Worm (Caenorhabditis elegans) whole organism, L1 larva: ENCODE measurements around the gene glo-4.

Source experiments
- C04F5.9 ChIP-seq: sonication (generic microtip); optimal IDR thresholded peaks from 2 replicates; lab custom pipeline; 2016; ENCODE audit warnings: missing genetic modification characterization, missing compliant biosample characterization
- C16A3.4 ChIP-seq: fragments of 150-350 bp; optimal IDR thresholded peaks from 2 replicates; lab custom pipeline; 2014; ENCODE audit warnings: missing biosample characterization, missing genetic modification characterization
- C34B4.2 ChIP-seq: sonication (generic microtip); optimal IDR thresholded peaks from 2 replicates; lab custom pipeline; 2017; ENCODE audit warnings: mild to moderate bottlenecking, missing genetic modification characterization, missing compliant biosample characterization
- F16B12.6 ChIP-seq: fragments of 150-350 bp; optimal IDR thresholded peaks from 2 replicates; lab custom pipeline; 2014; ENCODE audit warnings: missing biosample characterization, missing genetic modification characterization
- Y116A8C.19 ChIP-seq: sonication (generic microtip); optimal IDR thresholded peaks from 2 replicates; lab custom pipeline; 2016; ENCODE audit warnings: missing compliant biosample characterization, missing genetic modification characterization, borderline replicate concordance
- alr-1 ChIP-seq: fragments of 200-800 bp; sonication (Bioruptor generic); optimal IDR thresholded peaks from 2 replicates; lab custom pipeline; 2018; ENCODE audit warnings: borderline replicate concordance, mild to moderate bottlenecking, missing genetic modification characterization, missing compliant biosample characterization
- aly-2 ChIP-seq: fragments of 150-350 bp; optimal IDR thresholded peaks from 2 replicates; lab custom pipeline; 2014; ENCODE audit warnings: missing biosample characterization, missing genetic modification characterization
- blmp-1 ChIP-seq: fragments of 150-350 bp; optimal IDR thresholded peaks from 2 replicates; lab custom pipeline; 2014; ENCODE audit warnings: missing biosample characterization, missing genetic modification characterization
- ceh-63 ChIP-seq: fragments of 200-800 bp; sonication (Bioruptor generic); optimal IDR thresholded peaks from 2 replicates; lab custom pipeline; 2018; ENCODE audit warnings: mild to moderate bottlenecking, missing genetic modification characterization, missing compliant biosample characterization
- ceh-8 ChIP-seq: fragments of 200-800 bp; sonication (Bioruptor generic); optimal IDR thresholded peaks from 2 replicates; lab custom pipeline; 2018; ENCODE audit warnings: mild to moderate bottlenecking, missing genetic modification characterization, moderate library complexity, missing compliant biosample characterization
- ceh-82 ChIP-seq, 3 experiments: fragments of 150-350 bp in 1 of 3; sonication (generic microtip) in 2 of 3; optimal IDR thresholded peaks; 2 replicates each; lab custom pipeline; 2014 to 2017; ENCODE audit warnings: missing biosample characterization in 3 of 3, missing genetic modification characterization in 3 of 3
- ceh-90 ChIP-seq: sonication (generic microtip); optimal IDR thresholded peaks from 2 replicates; lab custom pipeline; 2016; ENCODE audit warnings: missing genetic modification characterization, missing compliant biosample characterization
- dsc-1 ChIP-seq: sonication (generic microtip); optimal IDR thresholded peaks from 2 replicates; lab custom pipeline; 2016; ENCODE audit warnings: mild to moderate bottlenecking, missing genetic modification characterization, missing compliant biosample characterization
- efl-1 ChIP-seq, 4 experiments: fragments of 150-350 bp; optimal IDR thresholded peaks in 3 of 4; peaks in 1 of 4; 1 replicate in 1 of 4; 2 replicates in 3 of 4; lab custom pipeline; 2014; ENCODE audit warnings: missing biosample characterization in 2 of 4, missing genetic modification characterization in 2 of 4, missing genetic modification reagents in 2 of 4
- egl-13 ChIP-seq: sonication (generic microtip); optimal IDR thresholded peaks from 2 replicates; lab custom pipeline; 2016; ENCODE audit warnings: missing genotype, missing genetic modification reagents, missing genetic modification characterization, missing compliant biosample characterization
- egl-27 ChIP-seq, 2 experiments: fragments of 150-350 bp in 1 of 2; sonication (generic microtip); optimal IDR thresholded peaks; 3 replicates each; lab custom pipeline; 2017 to 2018; ENCODE audit warnings: missing biosample characterization in 2 of 2, missing genetic modification characterization in 2 of 2, missing genetic modification reagents in 2 of 2
- elt-2 ChIP-seq: sonication (generic microtip); optimal IDR thresholded peaks from 2 replicates; lab custom pipeline; 2016; ENCODE audit warnings: missing genetic modification characterization, mild to moderate bottlenecking, inconsistent platforms, missing compliant biosample characterization, missing genetic modification reagents
- ets-5 ChIP-seq: fragments of 200-800 bp; sonication (Bioruptor generic); IDR thresholded peaks from 2 replicates; pipeline ENCODE4 v1.3.6; 2022; ENCODE audit warnings: missing genetic modification characterization, missing compliant biosample characterization
- fkh-10 ChIP-seq: sonication (generic microtip); optimal IDR thresholded peaks from 2 replicates; lab custom pipeline; 2017; ENCODE audit warnings: missing biosample characterization, missing genetic modification reagents, missing genetic modification characterization
- fos-1 ChIP-seq: fragments of 150-350 bp; optimal IDR thresholded peaks from 2 replicates; lab custom pipeline; 2014; ENCODE audit warnings: missing biosample characterization, missing genetic modification characterization
- grh-1 ChIP-seq: fragments of 200-800 bp; sonication (Bioruptor generic); IDR thresholded peaks from 2 replicates; pipeline ENCODE4 v1.3.6; 2022; ENCODE audit warnings: missing genetic modification reagents, missing genetic modification characterization, missing compliant biosample characterization
- hlh-4 ChIP-seq: sonication (generic microtip); optimal IDR thresholded peaks from 2 replicates; lab custom pipeline; 2016; ENCODE audit warnings: mild to moderate bottlenecking, missing genetic modification characterization, missing compliant biosample characterization
- irx-1 ChIP-seq: sonication (generic microtip); optimal IDR thresholded peaks from 2 replicates; lab custom pipeline; 2016; ENCODE audit warnings: missing genetic modification characterization, missing compliant biosample characterization
- jun-1 ChIP-seq: fragments of 150-350 bp; optimal IDR thresholded peaks from 2 replicates; lab custom pipeline; 2014; ENCODE audit warnings: missing biosample characterization, missing genetic modification reagents, missing genetic modification characterization
- lin-13 ChIP-seq: fragments of 150-350 bp; optimal IDR thresholded peaks from 2 replicates; lab custom pipeline; 2014; ENCODE audit warnings: missing biosample characterization, missing genetic modification reagents, missing genetic modification characterization
- lin-35 ChIP-seq, 2 experiments: fragments of 150-350 bp; optimal IDR thresholded peaks; 2 replicates each; lab custom pipeline; 2014; ENCODE audit warnings: missing biosample characterization in 2 of 2, missing genetic modification characterization in 2 of 2, missing genetic modification reagents in 2 of 2
- lir-3 ChIP-seq: sonication (generic microtip); optimal IDR thresholded peaks from 2 replicates; lab custom pipeline; 2016; ENCODE audit warnings: mild to moderate bottlenecking, missing genetic modification characterization, moderate library complexity, missing compliant biosample characterization; ENCODE audit not compliant: poor library complexity
- mdl-1 ChIP-seq, 2 experiments: fragments of 150-350 bp; optimal IDR thresholded peaks; 2 replicates each; lab custom pipeline; 2014 to 2017; ENCODE audit warnings: missing biosample characterization in 2 of 2, missing genetic modification characterization in 2 of 2, inconsistent platforms in 1 of 2
- mef-2 ChIP-seq: fragments of 150-350 bp; optimal IDR thresholded peaks from 2 replicates; lab custom pipeline; 2014; ENCODE audit warnings: missing biosample characterization, missing genetic modification characterization
- mep-1 ChIP-seq: fragments of 150-350 bp; optimal IDR thresholded peaks from 2 replicates; lab custom pipeline; 2014; ENCODE audit warnings: missing biosample characterization, missing genetic modification characterization
- nhr-12 ChIP-seq: sonication (generic microtip); optimal IDR thresholded peaks from 2 replicates; lab custom pipeline; 2017; ENCODE audit warnings: missing biosample characterization, missing genetic modification characterization
- nhr-19 ChIP-seq: fragments of 200-800 bp; sonication (Bioruptor generic); conservative IDR thresholded peaks from 2 replicates; pipeline ENCODE4 v1.3.6; 2022; ENCODE audit warnings: missing genetic modification characterization, missing compliant biosample characterization
- nhr-20 ChIP-seq: sonication (generic microtip); optimal IDR thresholded peaks from 2 replicates; lab custom pipeline; 2016; ENCODE audit warnings: mild to moderate bottlenecking, missing genetic modification characterization, missing compliant biosample characterization
- nhr-85 ChIP-seq: sonication (generic microtip); peaks from one replicate; lab custom pipeline; 2016; ENCODE audit warnings: missing genetic modification characterization, inconsistent platforms, missing compliant biosample characterization
- pag-3 ChIP-seq: sonication (generic microtip); optimal IDR thresholded peaks from 2 replicates; lab custom pipeline; 2017; ENCODE audit warnings: missing genetic modification characterization, mild to moderate bottlenecking, missing compliant biosample characterization, antibody characterized with exemption, borderline replicate concordance; ENCODE audit not compliant: insufficient read depth
- pax-3 ChIP-seq: fragments of 200-800 bp; sonication (Bioruptor generic); optimal IDR thresholded peaks from 2 replicates; lab custom pipeline; 2018; ENCODE audit warnings: mild to moderate bottlenecking, missing genetic modification characterization, moderate library complexity, missing compliant biosample characterization
- skn-1 ChIP-seq: fragments of 150-350 bp; optimal IDR thresholded peaks from 2 replicates; lab custom pipeline; 2014; ENCODE audit warnings: missing biosample characterization, missing genetic modification characterization
- snpc-4 ChIP-seq: fragments of 150-350 bp; optimal IDR thresholded peaks from 2 replicates; lab custom pipeline; 2014; ENCODE audit warnings: missing biosample characterization, missing genetic modification characterization
- snu-23 ChIP-seq: sonication (generic microtip); optimal IDR thresholded peaks from 2 replicates; lab custom pipeline; 2016; ENCODE audit warnings: missing genetic modification characterization, missing compliant biosample characterization
- sox-4 ChIP-seq: sonication (generic microtip); optimal IDR thresholded peaks from 2 replicates; lab custom pipeline; 2016; ENCODE audit warnings: missing genetic modification characterization, missing compliant biosample characterization
- sptf-1 ChIP-seq: fragments of 150-350 bp; optimal IDR thresholded peaks from 2 replicates; lab custom pipeline; 2014; ENCODE audit warnings: missing biosample characterization, missing genetic modification characterization
- sup-37 ChIP-seq: fragments of 200-800 bp; sonication (Bioruptor generic); optimal IDR thresholded peaks from 2 replicates; lab custom pipeline; 2018; ENCODE audit warnings: mild to moderate bottlenecking, missing genetic modification characterization, missing compliant biosample characterization
- tbx-2 ChIP-seq: sonication (generic microtip); optimal IDR thresholded peaks from 2 replicates; lab custom pipeline; 2016; ENCODE audit warnings: missing genetic modification characterization, missing compliant biosample characterization
- tlp-1 ChIP-seq: fragments of 150-350 bp; optimal IDR thresholded peaks from 2 replicates; lab custom pipeline; 2014; ENCODE audit warnings: missing biosample characterization, missing genetic modification characterization
- unc-30 ChIP-seq: sonication (generic microtip); optimal IDR thresholded peaks from 2 replicates; lab custom pipeline; 2017; ENCODE audit warnings: missing biosample characterization, missing genetic modification characterization
- unc-62 ChIP-seq: fragments of 150-350 bp; optimal IDR thresholded peaks from 2 replicates; lab custom pipeline; 2014; ENCODE audit warnings: missing biosample characterization, missing genetic modification reagents, missing genetic modification characterization
- unc-86 ChIP-seq: sonication (generic microtip); optimal IDR thresholded peaks from 2 replicates; lab custom pipeline; 2016; ENCODE audit warnings: missing genetic modification characterization, missing compliant biosample characterization
- unc-98 ChIP-seq: fragments of 200-800 bp; sonication (Bioruptor generic); IDR thresholded peaks from 2 replicates; pipeline ENCODE4 v1.3.6; 2022; ENCODE audit warnings: missing genetic modification characterization, missing compliant biosample characterization
- vab-15 ChIP-seq: sonication (generic microtip); optimal IDR thresholded peaks from 2 replicates; lab custom pipeline; 2017; ENCODE audit warnings: missing genotype, mild to moderate bottlenecking, missing genetic modification characterization, missing compliant biosample characterization
- xbp-1 ChIP-seq: sonication (generic microtip); optimal IDR thresholded peaks from 2 replicates; lab custom pipeline; 2016; ENCODE audit warnings: missing genetic modification characterization, missing compliant biosample characterization
- ztf-11 ChIP-seq, 2 experiments: sonication (generic microtip); optimal IDR thresholded peaks; 2 replicates each; lab custom pipeline; 2016 to 2017; ENCODE audit warnings: missing genetic modification characterization in 2 of 2, missing biosample characterization in 1 of 2, missing compliant biosample characterization in 1 of 2

Gene glo-4

DNA sequence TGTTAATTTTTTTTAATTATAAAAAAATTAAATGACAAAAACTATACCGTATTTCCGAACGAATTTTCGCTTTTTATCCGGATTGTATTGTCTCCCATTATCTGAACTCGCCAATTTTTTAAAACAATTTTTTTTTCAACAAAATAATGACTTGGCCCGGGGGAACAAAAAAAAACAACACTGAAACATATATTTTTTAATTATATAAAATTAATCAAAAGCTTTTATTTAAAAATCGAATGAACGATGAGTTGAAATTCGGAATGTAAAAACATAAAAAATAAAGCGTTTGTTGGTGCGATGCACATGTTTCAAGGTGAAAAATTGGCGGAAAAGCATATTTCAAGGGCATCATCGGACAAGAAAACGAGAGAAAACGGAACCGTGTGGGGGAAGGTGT is 29.5 kb downstream of the glo-4 start, which contains the start of gene mdt-27:
mdt-27 (minus strand) TSS at position 101 of the 400 bp plus-strand sequence.
- no peak for TF ChIP-seq mep-1
- no peak for TF ChIP-seq lin-13 (GFP tag; lab: Kevin White, UChicago)
- TF ChIP-seq lin-35 (GFP tag; optimal IDR thresholded peaks at IDR 0.05; lab: Kevin White, UChicago): no peak
- no peak for TF ChIP-seq fos-1
- no peak for TF ChIP-seq snu-23 (GFP tag; lab: Kevin White, UChicago)
- TF ChIP-seq blmp-1 (tag; lab: Kevin White, UChicago): no peak
- TF ChIP-seq lir-3 (tag; lab: Kevin White, UChicago): no peak
- no peak for TF ChIP-seq F16B12.6
- no peak for TF ChIP-seq vab-15 (tag; lab: Kevin White, UChicago)
- no peak for TF ChIP-seq snpc-4 (tag; lab: Kevin White, UChicago)
- no peak for TF ChIP-seq unc-86
- no peak for TF ChIP-seq ets-5 (GFP tag; lab: Robert Waterston, UW)
- no peak for TF ChIP-seq jun-1 (tag; lab: Kevin White, UChicago)
- no peak for TF ChIP-seq alr-1 (tag; lab: Kevin White, UChicago)
- no peak for TF ChIP-seq xbp-1 (tag; lab: Kevin White, UChicago)
- TF ChIP-seq elt-2 (tag; lab: Kevin White, UChicago): no peak
- TF ChIP-seq nhr-19: no peak

DNA sequence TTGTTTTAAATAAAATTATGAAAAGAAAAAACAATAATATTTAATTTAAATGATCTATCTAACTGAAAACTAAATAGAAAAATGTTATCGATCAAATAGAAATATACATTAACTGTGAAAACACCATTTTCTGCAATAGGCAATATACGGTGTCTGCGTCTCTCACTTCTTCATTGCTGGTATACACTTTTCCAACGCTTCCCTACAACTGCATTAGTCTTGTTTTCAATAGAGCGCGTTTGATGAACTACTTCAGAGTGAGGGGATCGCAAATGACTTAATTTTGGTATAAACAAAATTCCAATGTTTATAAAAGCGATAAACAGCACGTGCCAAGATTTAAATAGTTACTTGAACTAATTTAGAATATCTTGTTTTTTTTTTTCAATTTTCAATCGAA is 30.5 kb downstream of the glo-4 start:
- TF ChIP-seq unc-62 (GFP tag; lab: Kevin White, UChicago) (no peak), ceh-82 (tag; optimal IDR thresholded peaks at IDR 0.05; lab: Kevin White, UChicago) (peak in 2 of 3 experiments; percentile 18 to 72), skn-1 (peak; percentile 47), blmp-1 (tag; lab: Kevin White, UChicago) (peak; percentile 70), pax-3 (tag; lab: Kevin White, UChicago) (no peak), sptf-1 (tag; lab: Kevin White, UChicago) (no peak), egl-27 (tag; optimal IDR thresholded peaks at IDR 0.05; lab: Kevin White, UChicago) (no peak), mdl-1 (tag; optimal IDR thresholded peaks at IDR 0.05; lab: Kevin White, UChicago) (peak in 1 of 2 experiments; percentile 60), sup-37 (GFP tag; lab: Kevin White, UChicago) (no peak), hlh-4 (tag; lab: Kevin White, UChicago) (no peak), nhr-85 (tag; lab: Kevin White, UChicago) (peak; percentile 23), efl-1 (optimal IDR thresholded peaks at IDR 0.05; lab: Kevin White, UChicago) (peak; percentile 65 to 66), efl-1 (GFP tag; optimal IDR thresholded peaks at IDR 0.05 in 1 of 2; lab: Kevin White, UChicago) (peak; percentile 56 to 64), fkh-10 (no peak), C04F5.9 (no peak), tbx-2 (tag; lab: Kevin White, UChicago) (peak; percentile 5), pag-3 (no peak), aly-2 (no peak), elt-2 (tag; lab: Kevin White, UChicago) (no peak), nhr-20 (tag; lab: Kevin White, UChicago) (peak; percentile 65), ceh-90 (tag; lab: Kevin White, UChicago) (no peak), egl-13 (no peak), dsc-1 (tag; lab: Kevin White, UChicago) (no peak), C34B4.2 (no peak), snpc-4 (tag; lab: Kevin White, UChicago) (peak; percentile 63), Y116A8C.19 (tag; lab: Kevin White, UChicago) (no peak), mef-2 (tag; lab: Kevin White, UChicago) (no peak), irx-1 (tag; lab: Kevin White, UChicago) (no peak), unc-98 (GFP tag; lab: Robert Waterston, UW) (no peak), grh-1 (GFP tag; lab: Robert Waterston, UW) (no peak), ceh-63 (GFP tag; lab: Kevin White, UChicago) (no peak), tlp-1 (tag; lab: Kevin White, UChicago) (no peak), snu-23 (GFP tag; lab: Kevin White, UChicago) (peak; percentile 73), sox-4 (no peak), ztf-11 (tag; optimal IDR thresholded peaks at IDR 0.05; lab: Kevin White, UChicago) (no peak), jun-1 (tag; lab: Kevin White, UChicago) (no peak), C16A3.4 (peak; percentile 73), nhr-12 (tag; lab: Kevin White, UChicago) (no peak), unc-30 (tag; lab: Kevin White, UChicago) (no peak), ceh-8 (GFP tag; lab: Kevin White, UChicago) (no peak)
